Worm (Caenorhabditis elegans) whole organism, young adult: Measurements from ENCODE around the gene lgc-10.

Source experiments
- F55B11.4 ChIP-seq: sonication (generic microtip); optimal IDR thresholded peaks from 2 replicates; lab custom pipeline; 2016; ENCODE audit warnings: missing compliant biosample characterization, missing genetic modification characterization, borderline replicate concordance; ENCODE audit not compliant: insufficient read depth
- K11D2.4 ChIP-seq: fragments of 200-800 bp; sonication (Bioruptor generic); IDR thresholded peaks from 2 replicates; pipeline ENCODE4 v1.3.6; 2022; ENCODE audit warnings: missing genetic modification reagents, missing genetic modification characterization, missing compliant biosample characterization
- T26A5.8 ChIP-seq: sonication (generic microtip); optimal IDR thresholded peaks from 2 replicates; lab custom pipeline; 2016; ENCODE audit warnings: missing genetic modification characterization, missing compliant biosample characterization
- aptf-2 ChIP-seq: fragments of 200-800 bp; sonication (Bioruptor generic); conservative IDR thresholded peaks from 2 replicates; pipeline ENCODE4 v1.3.6; 2022; ENCODE audit warnings: missing genetic modification reagents, missing genetic modification characterization, missing compliant biosample characterization
- nhr-120 ChIP-seq: fragments of 200-800 bp; sonication (Bioruptor generic); IDR thresholded peaks from 2 replicates; pipeline ENCODE4 v1.3.6; 2022; ENCODE audit warnings: missing genetic modification characterization, missing compliant biosample characterization
- nhr-179 ChIP-seq: sonication (generic microtip); optimal IDR thresholded peaks from 2 replicates; lab custom pipeline; 2016; ENCODE audit warnings: mild to moderate bottlenecking, missing genetic modification characterization, missing compliant biosample characterization
- nhr-90 ChIP-seq: sonication (generic microtip); optimal IDR thresholded peaks from 2 replicates; lab custom pipeline; 2016; ENCODE audit warnings: missing genotype, mild to moderate bottlenecking, missing genetic modification characterization, missing compliant biosample characterization
- snpc-3.4 ChIP-seq: sonication (generic microtip); optimal IDR thresholded peaks from 2 replicates; lab custom pipeline; 2017; ENCODE audit warnings: missing genetic modification characterization, mild to moderate bottlenecking, missing compliant biosample characterization, antibody characterized with exemption, moderate library complexity, missing genotype, missing genetic modification reagents
- snpc-4 ChIP-seq, 5 experiments: fragments of 150-350 bp in 1 of 5; sonication (generic microtip) in 4 of 5; optimal IDR thresholded peaks; 2 replicates each; lab custom pipeline; 2014 to 2018; ENCODE audit warnings: missing genetic modification characterization in 5 of 5, missing biosample characterization in 3 of 5, antibody characterized with exemption in 2 of 5, mild to moderate bottlenecking in 2 of 5, missing compliant biosample characterization in 2 of 5, missing genotype in 2 of 5, moderate library complexity in 2 of 5, missing genetic modification reagents in 1 of 5
- tbx-9 ChIP-seq: sonication (generic microtip); optimal IDR thresholded peaks from 2 replicates; lab custom pipeline; 2016; ENCODE audit warnings: borderline replicate concordance, missing genetic modification characterization, inconsistent platforms, missing compliant biosample characterization

- TF ChIP-seq nhr-179 (tag; lab: Kevin White, UChicago), result no peak
- TF ChIP-seq snpc-4 (GFP tag; optimal IDR thresholded peaks at IDR 0.05; lab: Kevin White, UChicago), result no peak
- no peak for TF ChIP-seq snpc-4 (tag; optimal IDR thresholded peaks at IDR 0.05; lab: Kevin White, UChicago)
- TF ChIP-seq tbx-9 (tag; lab: Kevin White, UChicago), result no peak
- no peak for TF ChIP-seq K11D2.4 (GFP tag; lab: Robert Waterston, UW)
- no peak for TF ChIP-seq F55B11.4 (tag; lab: Kevin White, UChicago)
- no peak for TF ChIP-seq nhr-120 (GFP tag; lab: Robert Waterston, UW)
- TF ChIP-seq nhr-90, result no peak
- no peak for TF ChIP-seq T26A5.8 (tag; lab: Kevin White, UChicago)
- TF ChIP-seq snpc-3.4 (tag; lab: Kevin White, UChicago), result no peak
- TF ChIP-seq aptf-2 (GFP tag; lab: Robert Waterston, UW), result no peak
These were observed 25.8 kb downstream of the lgc-10 start, which contains the start of gene acp-7 for ce11 chrIV:6431582-6431981.
